Fruit fly (Drosophila melanogaster) whole organism, wandering third instar larva: ENCODE results near the gene CG15145.

ENCODE experiments used
- Abd-B ChIP-seq: fragments of >200 bp; optimal IDR thresholded peaks from 2 replicates; lab custom pipeline; 2017; ENCODE audit warnings: missing biosample characterization, missing genetic modification characterization
- CG32264 ChIP-seq: fragments of 200-800 bp; sonication (Bioruptor generic); optimal IDR thresholded peaks from 2 replicates; lab custom pipeline; 2016; ENCODE audit warnings: missing biosample characterization, missing genetic modification characterization
- CG9705 ChIP-seq: fragments of 200-800 bp; sonication (Bioruptor generic); optimal IDR thresholded peaks from 2 replicates; lab custom pipeline; 2018; ENCODE audit warnings: missing biosample characterization, mild to moderate bottlenecking, missing genetic modification characterization
- CrebA ChIP-seq: fragments of 200-800 bp; sonication (Bioruptor generic); optimal IDR thresholded peaks from 2 replicates; lab custom pipeline; 2016; ENCODE audit warnings: missing biosample characterization, mild to moderate bottlenecking, missing genetic modification characterization, borderline replicate concordance
- Dfd ChIP-seq: fragments of >200 bp; optimal IDR thresholded peaks from 2 replicates; lab custom pipeline; 2017; ENCODE audit warnings: missing biosample characterization, missing genetic modification characterization
- Dif ChIP-seq: fragments of 200-275, 200-300 bp; sonication (Bioruptor generic); optimal IDR thresholded peaks from 2 replicates; lab custom pipeline; 2018; ENCODE audit warnings: missing biosample characterization, missing genetic modification characterization; ENCODE audit not compliant: partially characterized antibody
- GATAd ChIP-seq: sonication (Bioruptor generic); optimal IDR thresholded peaks from 2 replicates; lab custom pipeline; 2016; ENCODE audit warnings: missing biosample characterization, missing genetic modification characterization
- HLH106 ChIP-seq: fragments of 200-800 bp; optimal IDR thresholded peaks from 3 replicates; lab custom pipeline; 2019; ENCODE audit warnings: missing biosample characterization, mild to moderate bottlenecking, missing genetic modification characterization, moderate library complexity
- Hnf4 ChIP-seq: fragments of 200-800 bp; sonication (Bioruptor generic); optimal IDR thresholded peaks from 2 replicates; lab custom pipeline; 2016; ENCODE audit warnings: missing biosample characterization, mild to moderate bottlenecking, missing genetic modification characterization
- Hr83 ChIP-seq: fragments of 200-300 bp; sonication (Bioruptor generic); optimal IDR thresholded peaks from 2 replicates; lab custom pipeline; 2016; ENCODE audit warnings: missing biosample characterization, mild to moderate bottlenecking, missing genetic modification characterization, moderate library complexity; ENCODE audit not compliant: poor library complexity, severe bottlenecking
- Jra ChIP-seq: sonication (Bioruptor generic); optimal IDR thresholded peaks from 2 replicates; lab custom pipeline; 2016; ENCODE audit warnings: missing biosample characterization, missing genetic modification characterization
- Mio ChIP-seq: sonication (Bioruptor generic); optimal IDR thresholded peaks from 2 replicates; lab custom pipeline; 2016; ENCODE audit warnings: missing biosample characterization, missing genetic modification characterization
- Myc ChIP-seq: fragments of >200 bp; optimal IDR thresholded peaks from 2 replicates; lab custom pipeline; 2017
- N ChIP-seq: fragments of >200 bp; optimal IDR thresholded peaks from 2 replicates; lab custom pipeline; 2018; ENCODE audit warnings: missing biosample characterization, missing external identifiers, missing genetic modification characterization
- OdsH ChIP-seq: fragments of 200-800 bp; sonication (Bioruptor generic); optimal IDR thresholded peaks from 2 replicates; lab custom pipeline; 2016; ENCODE audit warnings: missing biosample characterization, mild to moderate bottlenecking, missing genetic modification characterization
- Rel ChIP-seq, 2 experiments: fragments of 200-800 bp; sonication (Bioruptor generic) in 1 of 2; optimal IDR thresholded peaks; 2 replicates in 1 of 2; 3 replicates in 1 of 2; lab custom pipeline; 2016 to 2019; ENCODE audit warnings: mild to moderate bottlenecking in 2 of 2, missing biosample characterization in 2 of 2, missing genetic modification characterization in 2 of 2, moderate library complexity in 1 of 2
- Sp1 ChIP-seq: fragments of 200-800 bp; sonication (Bioruptor generic); optimal IDR thresholded peaks from 3 replicates; lab custom pipeline; 2019; ENCODE audit warnings: missing biosample characterization, mild to moderate bottlenecking, missing genetic modification characterization, moderate library complexity
- Vsx2 ChIP-seq: fragments of 200-300, 225-300 bp; sonication (Bioruptor generic); optimal IDR thresholded peaks from 2 replicates; lab custom pipeline; 2018; ENCODE audit warnings: missing biosample characterization, missing genetic modification characterization; ENCODE audit not compliant: partially characterized antibody
- br ChIP-seq: fragments of 200-800 bp; sonication (Bioruptor generic); optimal IDR thresholded peaks from 2 replicates; lab custom pipeline; 2016; ENCODE audit warnings: missing biosample characterization, missing genetic modification characterization
- brk ChIP-seq: fragments of 200-800 bp; sonication (Bioruptor generic); optimal IDR thresholded peaks from 2 replicates; lab custom pipeline; 2016; ENCODE audit warnings: missing biosample characterization, mild to moderate bottlenecking, missing genetic modification characterization
- dl ChIP-seq, 2 experiments: fragments of 175-275, 200-275 bp in 1 of 2; fragments of 200-275 bp in 1 of 2; sonication (Bioruptor generic); optimal IDR thresholded peaks; lab custom pipeline; 2018; ENCODE audit warnings: mild to moderate bottlenecking in 2 of 2, missing biosample characterization in 2 of 2, missing genetic modification characterization in 2 of 2, moderate library complexity in 2 of 2; ENCODE audit not compliant: partially characterized antibody in 2 of 2, insufficient read depth in 1 of 2
- dmrt93B ChIP-seq: fragments of 200-800 bp; sonication (Bioruptor generic); optimal IDR thresholded peaks from 2 replicates; lab custom pipeline; 2018; ENCODE audit warnings: missing biosample characterization, mild to moderate bottlenecking, missing genetic modification characterization
- dsf ChIP-seq: sonication (Bioruptor generic); optimal IDR thresholded peaks from 2 replicates; lab custom pipeline; 2016; ENCODE audit warnings: missing biosample characterization, missing genetic modification characterization, borderline replicate concordance
- ey ChIP-seq: fragments of 200-800 bp; sonication (Bioruptor generic); optimal IDR thresholded peaks from 2 replicates; lab custom pipeline; 2016; ENCODE audit warnings: missing biosample characterization, missing genetic modification characterization
- foxo ChIP-seq, 2 experiments: fragments of 200-800 bp; sonication (Bioruptor generic); optimal IDR thresholded peaks; 2 replicates in 1 of 2; 3 replicates in 1 of 2; lab custom pipeline; 2016 to 2017; ENCODE audit warnings: missing biosample characterization in 2 of 2, missing genetic modification characterization in 2 of 2
- fru ChIP-seq: fragments of 200-800 bp; sonication (Bioruptor generic); optimal IDR thresholded peaks from 3 replicates; lab custom pipeline; 2016; ENCODE audit warnings: missing biosample characterization, mild to moderate bottlenecking, missing genetic modification characterization
- h ChIP-seq: fragments of 200-800 bp; sonication (Bioruptor generic); optimal IDR thresholded peaks from 3 replicates; lab custom pipeline; 2016; ENCODE audit warnings: missing biosample characterization, mild to moderate bottlenecking, missing genetic modification characterization
- jim ChIP-seq: fragments of 175-275, 200-325 bp; sonication (Bioruptor generic); optimal IDR thresholded peaks from 2 replicates; lab custom pipeline; 2016; ENCODE audit warnings: missing biosample characterization, mild to moderate bottlenecking, missing genetic modification characterization
- lola ChIP-seq: fragments of >200 bp; optimal IDR thresholded peaks from 2 replicates; lab custom pipeline; 2017; ENCODE audit warnings: missing biosample characterization, missing genetic modification characterization
- pan ChIP-seq: fragments of >200 bp; optimal IDR thresholded peaks from 2 replicates; lab custom pipeline; 2017
- psq ChIP-seq: fragments of 200-800 bp; sonication (Bioruptor generic); optimal IDR thresholded peaks from 3 replicates; lab custom pipeline; 2017; ENCODE audit warnings: missing biosample characterization, mild to moderate bottlenecking, missing genetic modification characterization, moderate library complexity
- rgr ChIP-seq: fragments of 200-800 bp; sonication (Bioruptor generic); optimal IDR thresholded peaks from 3 replicates; lab custom pipeline; 2016; ENCODE audit warnings: missing biosample characterization, mild to moderate bottlenecking, missing genetic modification characterization
- sv ChIP-seq: fragments of 200-800 bp; sonication (Bioruptor generic); optimal IDR thresholded peaks from 3 replicates; lab custom pipeline; 2016; ENCODE audit warnings: missing biosample characterization, missing genetic modification characterization
- tai ChIP-seq: sonication (Bioruptor generic); optimal IDR thresholded peaks from 2 replicates; lab custom pipeline; 2016; ENCODE audit warnings: missing biosample characterization, missing genetic modification characterization
- usp ChIP-seq: fragments of >200 bp; optimal IDR thresholded peaks from 2 replicates; lab custom pipeline; 2017; ENCODE audit warnings: missing biosample characterization, missing genetic modification characterization
- woc ChIP-seq: sonication (Bioruptor generic); optimal IDR thresholded peaks from 2 replicates; lab custom pipeline; 2016; ENCODE audit warnings: missing biosample characterization, mild to moderate bottlenecking, missing genetic modification characterization

The CG15145 gene

DNA sequence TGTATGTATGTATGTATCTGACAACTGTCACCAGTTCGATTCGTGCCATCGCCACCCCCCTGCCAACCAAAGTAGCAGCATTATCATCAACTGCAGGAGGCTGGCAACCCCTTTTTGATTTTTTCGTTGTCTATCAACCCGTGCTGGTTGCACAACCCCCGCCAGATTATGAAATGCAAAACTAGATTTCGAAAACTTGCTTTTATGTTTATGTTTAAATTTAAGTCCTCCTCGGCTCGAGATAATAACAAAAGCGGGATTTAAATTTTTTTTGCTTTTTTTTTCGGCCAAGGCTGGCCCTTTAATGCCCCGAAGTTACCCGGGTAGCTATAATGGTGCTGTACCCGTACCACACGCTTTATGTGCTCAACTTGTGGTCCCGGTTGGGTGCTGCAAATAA, 9.1 kb upstream of the CG15145 start:
- TF ChIP-seq Hnf4 (GFP tag; lab: Kevin White, UChicago): no peak
- no peak for TF ChIP-seq Myc
- TF ChIP-seq jim (GFP tag; lab: Kevin White, UChicago): no peak
- no peak for TF ChIP-seq N (GFP tag; lab: Kevin White, UChicago)
- TF ChIP-seq CG32264 (GFP tag; lab: Kevin White, UChicago): no peak
- TF ChIP-seq Vsx2 (GFP tag; lab: Kevin White, UChicago): no peak
- TF ChIP-seq Dif (GFP tag; lab: Kevin White, UChicago): no peak
- TF ChIP-seq Sp1 (GFP tag; lab: Kevin White, UChicago): no peak
- no peak for TF ChIP-seq dmrt93B (GFP tag; lab: Kevin White, UChicago)
- TF ChIP-seq Abd-B (GFP tag; lab: Kevin White, UChicago): no peak
- no peak for TF ChIP-seq Rel (GFP tag; optimal IDR thresholded peaks at IDR 0.05; lab: Kevin White, UChicago)
- TF ChIP-seq Rel (tag; optimal IDR thresholded peaks at IDR 0.05; lab: Kevin White, UChicago): no peak
- no peak for TF ChIP-seq tai
- TF ChIP-seq rgr (GFP tag; lab: Kevin White, UChicago): no peak
- no peak for TF ChIP-seq CrebA (GFP tag; lab: Kevin White, UChicago)
- no peak for TF ChIP-seq HLH106
- no peak for TF ChIP-seq Jra (GFP tag; lab: Kevin White, UChicago)
- TF ChIP-seq dsf (GFP tag; lab: Kevin White, UChicago): no peak
- no peak for TF ChIP-seq brk (GFP tag; lab: Kevin White, UChicago)
- no peak for TF ChIP-seq Mio

DNA sequence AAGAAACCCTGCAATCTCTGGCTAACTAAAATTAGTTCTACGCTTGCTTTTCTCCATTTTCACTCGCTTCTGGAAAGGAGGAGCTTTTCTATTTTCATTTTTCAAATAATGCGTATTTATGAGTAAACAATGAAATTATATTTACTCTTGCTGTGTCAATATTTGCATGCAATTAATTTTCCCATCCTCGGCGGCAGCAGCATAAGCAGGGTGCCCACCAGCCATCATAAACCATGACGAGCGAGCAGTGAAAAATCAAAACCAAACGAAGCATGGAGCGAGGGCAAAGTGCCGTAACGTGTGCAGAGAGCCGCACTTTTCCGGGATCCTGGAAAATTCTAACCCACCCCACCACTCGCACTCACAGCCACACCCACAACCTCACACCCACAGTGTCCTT, 1.8 kb upstream of the CG15145 start:
- TF ChIP-seq Vsx2 (GFP tag; lab: Kevin White, UChicago) (no peak), Myc (no peak), Dif (GFP tag; lab: Kevin White, UChicago) (no peak), usp (GFP tag; lab: Kevin White, UChicago) (no peak), CrebA (GFP tag; lab: Kevin White, UChicago) (no peak), Dfd (GFP tag; lab: Kevin White, UChicago) (no peak), dmrt93B (GFP tag; lab: Kevin White, UChicago) (no peak), Jra (GFP tag; lab: Kevin White, UChicago) (no peak), sv (GFP tag; lab: Kevin White, UChicago) (no peak), h (no peak), Abd-B (GFP tag; lab: Kevin White, UChicago) (no peak)

DNA sequence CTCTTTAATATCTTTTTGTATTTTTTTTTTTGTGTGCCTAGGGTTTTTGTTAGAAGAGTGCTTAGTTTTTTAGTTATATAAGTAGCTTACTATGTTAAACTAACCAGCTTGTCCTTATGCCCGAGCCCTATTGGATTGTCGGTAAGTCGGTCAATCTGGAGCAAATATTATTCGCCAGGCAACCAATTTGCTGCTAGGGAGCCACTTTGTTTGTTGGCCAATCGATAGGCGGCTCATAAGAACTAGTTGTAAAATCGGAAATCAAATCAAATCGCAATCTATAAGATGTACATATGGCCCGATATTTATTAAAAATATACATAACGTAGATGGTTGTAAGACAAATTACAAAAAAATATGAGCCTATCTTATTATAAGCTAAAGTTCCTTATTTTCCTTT, 3.0 kb downstream of the CG15145 start, which contains the start of gene CG15144:
Gene CG15144, minus strand, starts transcription at position 101 of the 400 bp plus-strand sequence.
- TF ChIP-seq HLH106: no peak
- no peak for TF ChIP-seq dl (GFP tag; optimal IDR thresholded peaks at IDR 0.05; lab: Kevin White, UChicago; ENCODE audit: insufficient read depth in 1 of 2, partially characterized antibody in 2 of 2)
- TF ChIP-seq N (GFP tag; lab: Kevin White, UChicago): no peak
- TF ChIP-seq Rel (GFP tag; optimal IDR thresholded peaks at IDR 0.05; lab: Kevin White, UChicago): no peak
- no peak for TF ChIP-seq Rel (tag; optimal IDR thresholded peaks at IDR 0.05; lab: Kevin White, UChicago)
- no peak for TF ChIP-seq psq (GFP tag; lab: Kevin White, UChicago)
- no peak for TF ChIP-seq CG32264 (GFP tag; lab: Kevin White, UChicago)
- no peak for TF ChIP-seq dsf (GFP tag; lab: Kevin White, UChicago)
- no peak for TF ChIP-seq Sp1 (GFP tag; lab: Kevin White, UChicago)
- TF ChIP-seq Dif (GFP tag; lab: Kevin White, UChicago): no peak
- TF ChIP-seq br: no peak
- TF ChIP-seq brk (GFP tag; lab: Kevin White, UChicago): no peak
- no peak for TF ChIP-seq fru (GFP tag; lab: Kevin White, UChicago)
- TF ChIP-seq GATAd: no peak
- TF ChIP-seq dmrt93B (GFP tag; lab: Kevin White, UChicago): no peak
- TF ChIP-seq Vsx2 (GFP tag; lab: Kevin White, UChicago): no peak
- TF ChIP-seq CG9705 (GFP tag; lab: Kevin White, UChicago): no peak
- TF ChIP-seq jim (GFP tag; lab: Kevin White, UChicago): no peak
- TF ChIP-seq ey (GFP tag; lab: Kevin White, UChicago): no peak
- TF ChIP-seq, all 38 proteins: peak for 0

DNA sequence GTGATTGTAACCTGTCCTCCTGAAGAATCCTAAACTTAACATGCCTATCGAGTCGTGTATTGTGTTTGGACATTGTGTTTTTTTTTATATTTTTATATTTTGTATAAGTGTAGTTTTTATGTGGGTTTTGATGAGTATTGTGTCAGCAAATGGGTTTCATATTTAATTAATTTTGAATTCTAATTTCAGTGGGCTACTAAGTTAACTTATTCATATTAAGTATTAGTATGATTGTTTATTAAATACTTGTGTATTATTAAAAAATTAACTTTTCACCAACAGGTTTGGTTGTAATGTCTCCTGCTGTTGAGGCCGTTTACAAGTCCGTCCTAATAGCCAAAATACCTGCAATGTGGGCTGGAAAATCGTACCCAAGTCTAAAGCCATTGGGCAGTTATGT, 7.6 kb downstream of the CG15145 start, which contains the start of gene CG15143:
Gene CG15143, minus strand, starts transcription at position 101 of the 400 bp plus-strand sequence.
- TF ChIP-seq Hr83 (GFP tag; lab: Kevin White, UChicago) (no peak), Dif (GFP tag; lab: Kevin White, UChicago) (no peak), psq (GFP tag; lab: Kevin White, UChicago) (no peak), Abd-B (GFP tag; lab: Kevin White, UChicago) (no peak), Rel (GFP tag; optimal IDR thresholded peaks at IDR 0.05; lab: Kevin White, UChicago) (no peak), Rel (tag; optimal IDR thresholded peaks at IDR 0.05; lab: Kevin White, UChicago) (no peak), dmrt93B (GFP tag; lab: Kevin White, UChicago) (no peak), GATAd (no peak), Myc (no peak), pan (lab: Kevin White, UChicago) (no peak), lola (GFP tag; lab: Kevin White, UChicago) (no peak), woc (GFP tag; lab: Kevin White, UChicago) (no peak), CG9705 (GFP tag; lab: Kevin White, UChicago) (no peak), OdsH (GFP tag; lab: Kevin White, UChicago) (no peak), h (no peak), dsf (GFP tag; lab: Kevin White, UChicago) (no peak), Jra (GFP tag; lab: Kevin White, UChicago) (no peak), brk (GFP tag; lab: Kevin White, UChicago) (no peak), foxo (GFP tag; optimal IDR thresholded peaks at IDR 0.05; lab: Kevin White, UChicago) (no peak), CG32264 (GFP tag; lab: Kevin White, UChicago) (no peak)
- TF ChIP-seq, all 38 proteins: peak for 0
